Worm (Caenorhabditis elegans) whole organism, L3 larva: ENCODE data around the gene F55G7.4.

Source experiments
- ama-1 ChIP-seq: fragments of 150-350 bp; optimal IDR thresholded peaks from 2 replicates; lab custom pipeline; 2018
- fos-1 ChIP-seq: fragments of 150-350 bp; optimal IDR thresholded peaks from 2 replicates; lab custom pipeline; 2014; ENCODE audit warnings: missing biosample characterization, missing genetic modification characterization
- nhr-237 ChIP-seq: fragments of 150-350 bp; optimal IDR thresholded peaks from 2 replicates; lab custom pipeline; 2014; ENCODE audit warnings: missing biosample characterization, missing genetic modification characterization
- skn-1 ChIP-seq: fragments of 150-350 bp; optimal IDR thresholded peaks from 2 replicates; lab custom pipeline; 2014; ENCODE audit warnings: missing biosample characterization, missing genetic modification characterization
- snpc-4 ChIP-seq: fragments of 150-350 bp; optimal IDR thresholded peaks from 2 replicates; lab custom pipeline; 2014; ENCODE audit warnings: missing biosample characterization, missing genetic modification characterization

- no peak for TF ChIP-seq fos-1 (tag; lab: Kevin White, UChicago)
- no peak for TF ChIP-seq nhr-237 (tag; lab: Kevin White, UChicago)
- TF ChIP-seq ama-1 (lab: Kevin White, UChicago) = no peak
- no peak for TF ChIP-seq snpc-4 (tag; lab: Kevin White, UChicago)
- no peak for TF ChIP-seq skn-1 (tag; lab: Kevin White, UChicago)
Measured at ce11 chrX:11941951-11942350, 14.3 kb downstream of the F55G7.4 start, which contains the start of gene F55G7.3.
